Fruit fly (Drosophila melanogaster) whole organism, embryonic: ENCODE results near the gene CG13297.
A peak's percentile ranks its signal among the peaks of the same experiment; 100 is the strongest.

Experiments used
- CG13287 ChIP-seq: fragments of 200-800 bp; sonication (Bioruptor generic); IDR thresholded peaks from 2 replicates; pipeline ENCODE4 v1.3.6; 2022; ENCODE audit warnings: missing biosample characterization, missing genetic modification characterization; ENCODE audit not compliant: partially characterized antibody
- CG1792 ChIP-seq: fragments of 200-800 bp; sonication (Bioruptor generic); optimal IDR thresholded peaks from 2 replicates; lab custom pipeline; 2016; ENCODE audit warnings: missing biosample characterization, missing genetic modification characterization
- CG31441 ChIP-seq: fragments of 200-800 bp; sonication (Bioruptor generic); IDR thresholded peaks from 2 replicates; pipeline ENCODE4 v1.3.6; 2022; ENCODE audit warnings: missing biosample characterization, missing genetic modification characterization
- Nf-YB ChIP-seq: fragments of 200-800 bp; sonication (Bioruptor generic); optimal IDR thresholded peaks from 3 replicates; lab custom pipeline; 2019; ENCODE audit warnings: missing biosample characterization, mild to moderate bottlenecking, missing genetic modification characterization, moderate library complexity
- Nf-YC ChIP-seq: fragments of 200-800 bp; optimal IDR thresholded peaks from 3 replicates; lab custom pipeline; 2019; ENCODE audit warnings: missing biosample characterization, mild to moderate bottlenecking, missing genetic modification characterization, moderate library complexity
- crol ChIP-seq: fragments of 200-800 bp; sonication (Bioruptor generic); IDR thresholded peaks from 2 replicates; pipeline ENCODE4 v1.3.6; 2022; ENCODE audit warnings: missing biosample characterization, missing genetic modification characterization
- cwo ChIP-seq: fragments of 200-800 bp; sonication (Bioruptor generic); optimal IDR thresholded peaks from 3 replicates; lab custom pipeline; 2017; ENCODE audit warnings: missing biosample characterization, missing genetic modification characterization, mild to moderate bottlenecking, moderate library complexity, missing genetic modification reagents
- esg ChIP-seq: fragments of 200-800 bp; sonication (Bioruptor generic); conservative IDR thresholded peaks from 2 replicates; pipeline ENCODE4 v1.3.6; 2022; ENCODE audit warnings: missing biosample characterization, missing genetic modification characterization
- gsb-n ChIP-seq: fragments of 200-800 bp; sonication (Bioruptor generic); optimal IDR thresholded peaks from 3 replicates; lab custom pipeline; 2018; ENCODE audit warnings: missing biosample characterization, mild to moderate bottlenecking, missing genetic modification characterization
- oc ChIP-seq: fragments of 200-800 bp; sonication (Bioruptor generic); optimal IDR thresholded peaks from 2 replicates; lab custom pipeline; 2018; ENCODE audit warnings: missing biosample characterization, mild to moderate bottlenecking, missing genetic modification characterization, moderate library complexity
- otp ChIP-seq: fragments of 200-800 bp; sonication (Bioruptor generic); IDR thresholded peaks from 3 replicates; pipeline ENCODE4, ENCODE4 v1.3.6; 2022; ENCODE audit warnings: missing biosample characterization, missing genetic modification characterization
- pros ChIP-seq: fragments of 200-800 bp; sonication (Bioruptor generic); optimal IDR thresholded peaks from 3 replicates; lab custom pipeline; 2019; ENCODE audit warnings: missing biosample characterization, mild to moderate bottlenecking, missing genetic modification characterization, moderate library complexity
- row ChIP-seq: fragments of 200-800 bp; sonication (Bioruptor generic); IDR thresholded peaks from 3 replicates; pipeline ENCODE4 v1.3.6; 2022; ENCODE audit warnings: missing biosample characterization, missing genetic modification characterization

CG13297 gene

DNA sequence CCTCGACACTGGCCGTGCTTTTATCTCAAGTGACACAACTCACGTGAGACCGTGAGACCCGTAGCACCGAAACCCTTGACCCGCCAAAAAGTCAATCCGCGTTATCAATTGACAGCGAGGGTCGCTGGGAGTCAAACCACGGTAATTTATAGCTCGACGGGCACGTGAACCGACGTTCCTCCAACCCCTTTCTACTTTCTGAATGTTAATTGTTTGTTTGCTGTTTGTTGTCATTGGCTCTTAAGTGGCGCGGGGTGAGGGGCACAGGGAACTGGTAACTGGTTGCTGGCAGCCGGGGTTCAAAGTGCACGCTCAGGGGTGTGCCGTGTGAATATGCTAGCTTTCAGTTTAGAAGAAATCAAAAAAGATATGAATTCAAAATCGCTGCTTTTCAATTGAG is 50.5 kb downstream of the CG13297 start (continued):
- TF ChIP-seq pros (GFP tag; lab: Kevin White, UChicago): peak; percentile 49
- peak; percentile 56 for TF ChIP-seq Nf-YB
- TF ChIP-seq otp (GFP tag; lab: Robert Waterston, UW): peak; percentile 34; the same call in 1 of the 3 replicates
- TF ChIP-seq CG1792 (GFP tag; lab: Kevin White, UChicago): no peak
- peak; percentile 23 for TF ChIP-seq Nf-YC
- TF ChIP-seq row: no peak
- no peak for TF ChIP-seq CG13287 (GFP tag; lab: Robert Waterston, UW)
- no peak for TF ChIP-seq CG31441 (GFP tag; lab: Robert Waterston, UW)
- TF ChIP-seq cwo (GFP tag; lab: Kevin White, UChicago): peak; percentile 33
- TF ChIP-seq gsb-n (tag; lab: Kevin White, UChicago): peak; percentile 28
- TF ChIP-seq crol (GFP tag; lab: Robert Waterston, UW): peak; percentile 63
- TF ChIP-seq esg (GFP tag; lab: Robert Waterston, UW): no peak
- peak; percentile 70 for TF ChIP-seq oc (tag; lab: Kevin White, UChicago)
